Fruit fly (Drosophila melanogaster) whole organism, embryonic: ENCODE measurements around the gene gcm.

ENCODE experiments used
- CG1024 ChIP-seq: fragments of 200-800 bp; sonication (Bioruptor generic); IDR thresholded peaks from 2 replicates; pipeline ENCODE4 v1.3.6; 2022; ENCODE audit warnings: missing biosample characterization, missing genetic modification characterization
- CG12744 ChIP-seq: fragments of 200-800 bp; sonication (Bioruptor generic); optimal IDR thresholded peaks from 2 replicates; lab custom pipeline; 2016; ENCODE audit warnings: missing biosample characterization, missing genetic modification characterization
- CG13123 ChIP-seq: fragments of 200-800 bp; sonication (Bioruptor generic); optimal IDR thresholded peaks from 2 replicates; lab custom pipeline; 2016; ENCODE audit warnings: missing biosample characterization, missing genetic modification characterization
- CG2678 ChIP-seq: fragments of 200-800 bp; sonication (Bioruptor generic); optimal IDR thresholded peaks from 3 replicates; lab custom pipeline; 2019; ENCODE audit warnings: missing biosample characterization, mild to moderate bottlenecking, missing genetic modification characterization, moderate library complexity
- CG4707 ChIP-seq: fragments of 200-800 bp; sonication (Bioruptor generic); optimal IDR thresholded peaks from 2 replicates; lab custom pipeline; 2018; ENCODE audit warnings: missing biosample characterization, mild to moderate bottlenecking, missing genetic modification characterization, moderate library complexity
- CG5953 ChIP-seq: fragments of 200-800 bp; sonication (Bioruptor generic); IDR thresholded peaks from 2 replicates; pipeline ENCODE4 v1.3.6; 2022; ENCODE audit warnings: missing biosample characterization, missing genetic modification characterization
- CG6272 ChIP-seq: fragments of 200-800 bp; sonication (Bioruptor generic); IDR thresholded peaks from 2 replicates; pipeline ENCODE4 v1.3.6; 2022; ENCODE audit warnings: missing biosample characterization, missing genetic modification characterization
- Dip2 ChIP-seq: fragments of 200-800 bp; sonication (Bioruptor generic); IDR thresholded peaks from 2 replicates; pipeline ENCODE4 v1.3.6; 2022; ENCODE audit warnings: missing biosample characterization, missing genetic modification characterization
- amos ChIP-seq: fragments of 200-800 bp; sonication (Bioruptor generic); IDR thresholded peaks from 2 replicates; pipeline ENCODE4 v1.3.6; 2022; ENCODE audit warnings: missing biosample characterization, missing genetic modification characterization; ENCODE audit not compliant: partially characterized antibody
- dan ChIP-seq: fragments of 200-800 bp; sonication (Bioruptor generic); IDR thresholded peaks from 2 replicates; pipeline ENCODE4 v1.3.6; 2022; ENCODE audit warnings: missing biosample characterization, missing genetic modification characterization
- kni ChIP-seq: fragments of 200-800 bp; sonication (Bioruptor generic); optimal IDR thresholded peaks from 3 replicates; lab custom pipeline; 2017; ENCODE audit warnings: mild to moderate bottlenecking, missing biosample characterization, missing genetic modification reagents, missing genetic modification characterization
- nau ChIP-seq: fragments of 200-800 bp; sonication (Bioruptor generic); optimal IDR thresholded peaks from 3 replicates; lab custom pipeline; 2017; ENCODE audit warnings: missing biosample characterization, mild to moderate bottlenecking, missing genetic modification characterization, missing genetic modification reagents
- nerfin-2 ChIP-seq: fragments of 200-800 bp; sonication (Bioruptor generic); IDR thresholded peaks from 2 replicates; pipeline ENCODE4 v1.3.6; 2022; ENCODE audit warnings: missing biosample characterization, missing genetic modification characterization; ENCODE audit not compliant: partially characterized antibody
- sna ChIP-seq: fragments of 200-800 bp; sonication (Bioruptor generic); IDR thresholded peaks from 2 replicates; pipeline ENCODE4 v1.3.6; 2022; ENCODE audit warnings: missing biosample characterization, missing genetic modification characterization; ENCODE audit not compliant: partially characterized antibody

DNA sequence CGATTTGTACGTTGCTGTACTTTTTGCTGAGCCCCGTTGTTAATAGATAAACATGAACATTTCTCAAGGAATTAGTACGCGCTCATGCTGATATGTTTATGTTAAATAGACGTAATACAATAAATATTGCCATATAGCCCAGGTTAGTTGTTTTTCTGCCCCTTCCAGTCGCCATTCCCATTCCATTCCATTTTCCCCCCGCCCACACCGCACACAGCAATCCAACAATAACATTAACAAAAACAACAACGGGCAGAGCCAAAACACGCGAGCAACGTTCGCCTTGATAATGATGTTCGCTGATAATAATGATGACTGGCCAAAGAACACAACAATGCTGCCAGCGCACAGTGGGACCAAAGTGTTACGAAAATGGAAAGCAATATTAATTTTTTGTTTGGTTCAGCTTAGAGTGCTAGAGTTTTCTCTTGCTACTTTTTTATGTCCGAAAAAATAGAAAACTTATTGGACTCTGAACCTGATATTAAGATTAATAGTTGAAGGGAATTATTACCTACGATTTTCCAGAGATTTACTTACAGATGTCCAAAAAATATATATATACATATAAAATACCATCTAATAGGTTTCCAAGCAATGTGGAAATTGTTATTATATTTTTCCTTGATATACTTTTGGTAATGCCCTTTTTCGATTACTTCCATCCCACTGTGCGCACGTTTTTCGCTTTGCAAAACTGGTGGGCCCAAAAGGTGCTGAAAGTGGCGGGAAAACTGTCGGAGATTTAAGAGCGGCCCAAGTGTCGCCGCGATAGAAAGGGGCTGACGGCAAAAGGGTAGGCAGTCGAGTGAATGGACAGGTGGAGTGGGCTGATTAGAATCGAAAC is 11.7 kb downstream of the gcm start:
- TF ChIP-seq CG1024 (GFP tag; lab: Robert Waterston, UW) (peak; percentile 77), nau (peak; percentile 95), nerfin-2 (GFP tag; lab: Robert Waterston, UW) (no peak), Dip2 (GFP tag; lab: Robert Waterston, UW) (peak; percentile 35; the same call in 1 of the 2 replicates), CG5953 (GFP tag; lab: Robert Waterston, UW) (peak; percentile 81; the same call in 1 of the 2 replicates), CG13123 (GFP tag; lab: Kevin White, UChicago) (peak; percentile 84), dan (peak; percentile 16; the same call in 1 of the 2 replicates), CG4707 (GFP tag; lab: Kevin White, UChicago) (peak; percentile 85), CG2678 (tag; lab: Kevin White, UChicago) (peak; percentile 99), CG12744 (GFP tag; lab: Kevin White, UChicago) (peak; percentile 80), amos (GFP tag; lab: Robert Waterston, UW) (peak; percentile 31; the same call in 1 of the 2 replicates), CG6272 (peak; percentile 73; the same call in 1 of the 2 replicates), kni (GFP tag; lab: Kevin White, UChicago) (peak; percentile 42), sna (GFP tag; lab: Robert Waterston, UW) (no peak)
